Worm (Caenorhabditis elegans): ENCODE results near the gene glb-30.

- TF ChIP-seq ztf-7 (tag; optimal IDR thresholded peaks at IDR 0.05) (no peak), lin-1 (GFP tag; IDR thresholded peaks at IDR 0.05) (no peak), lin-13 (GFP tag; optimal IDR thresholded peaks at IDR 0.05) (no peak), fkh-10 (GFP tag; optimal IDR thresholded peaks at IDR 0.05) (no peak), unc-62 (GFP tag; optimal IDR thresholded peaks at IDR 0.05 in 1 of 2) (no peak), unc-62 (tag; optimal IDR thresholded peaks at IDR 0.05) (no peak)
Measured at ce11 chrIII:1682262-1682661, 13.8 kb upstream of the glb-30 start.

Measured in whole organism, L4 larva.